Worm (Caenorhabditis elegans) whole organism, late embryonic: ENCODE data around the gene clec-246.

Source experiments
- ceh-18 ChIP-seq: sonication (generic microtip); optimal IDR thresholded peaks from 2 replicates; lab custom pipeline; 2016; ENCODE audit warnings: missing genetic modification characterization, missing compliant biosample characterization
- eyg-1 ChIP-seq: sonication (generic microtip); optimal IDR thresholded peaks from 2 replicates; lab custom pipeline; 2016; ENCODE audit warnings: missing genotype, missing genetic modification characterization, missing compliant biosample characterization
- fkh-10 ChIP-seq: fragments of 150-350 bp; optimal IDR thresholded peaks from 2 replicates; lab custom pipeline; 2014; ENCODE audit warnings: missing biosample characterization, missing genetic modification reagents, missing genetic modification characterization
- hlh-30 ChIP-seq: sonication (generic microtip); optimal IDR thresholded peaks from 2 replicates; lab custom pipeline; 2017; ENCODE audit warnings: antibody characterized with exemption, missing genetic modification characterization, missing compliant biosample characterization; ENCODE audit not compliant: insufficient read depth
- madf-2 ChIP-seq: sonication (generic microtip); optimal IDR thresholded peaks from 2 replicates; lab custom pipeline; 2017; ENCODE audit warnings: missing genetic modification characterization, missing compliant biosample characterization
- mec-3 ChIP-seq: sonication (generic microtip); optimal IDR thresholded peaks from 2 replicates; lab custom pipeline; 2016; ENCODE audit warnings: borderline replicate concordance, missing genetic modification characterization, missing compliant biosample characterization
- pat-9 ChIP-seq: fragments of 200-800 bp; sonication (Bioruptor generic); optimal IDR thresholded peaks from 2 replicates; lab custom pipeline; 2018; ENCODE audit warnings: mild to moderate bottlenecking, missing genetic modification characterization, moderate library complexity, missing compliant biosample characterization
- unc-3 ChIP-seq, 2 experiments: fragments of 200-800 bp in 1 of 2; sonication (Bioruptor generic) in 1 of 2; sonication (generic microtip) in 1 of 2; conservative IDR thresholded peaks in 1 of 2; optimal IDR thresholded peaks in 1 of 2; 2 replicates each; pipeline versions ENCODE4 v1.3.6 to Lab custom; 2016 to 2022; ENCODE audit warnings: missing compliant biosample characterization in 2 of 2, missing genetic modification characterization in 2 of 2, missing genetic modification reagents in 1 of 2
- unc-86 ChIP-seq: sonication (generic microtip); optimal IDR thresholded peaks from 2 replicates; lab custom pipeline; 2016; ENCODE audit warnings: missing genetic modification characterization, missing compliant biosample characterization

The clec-246 gene

ce11 chrV:18235808-18236207 lies 46.5 kb downstream of the clec-246 start:
- TF ChIP-seq unc-3 (GFP tag; conservative IDR thresholded peaks at IDR 0.05; lab: Robert Waterston, UW) (no peak), unc-3 (tag; optimal IDR thresholded peaks at IDR 0.05; lab: Kevin White, UChicago) (no peak), unc-86 (tag; lab: Kevin White, UChicago) (no peak), hlh-30 (tag; lab: Kevin White, UChicago) (no peak), ceh-18 (tag; lab: Kevin White, UChicago) (no peak), fkh-10 (GFP tag; lab: Kevin White, UChicago) (no peak), mec-3 (tag; lab: Kevin White, UChicago) (no peak)

- TF ChIP-seq pat-9 (tag; lab: Kevin White, UChicago), result no peak
- TF ChIP-seq eyg-1, result no peak
- TF ChIP-seq madf-2, result no peak
- TF ChIP-seq, all 69 proteins: peak for 0
Measured at ce11 chrV:18236714-18237288, 47.5 kb downstream of the clec-246 start, which contains the start of gene R10E8.3. Gene R10E8.3, minus strand, starts transcription at chrV:18236764.
